Worm (Caenorhabditis elegans) whole organism, L2 larva: ENCODE data around the gene mtp-18.

Source experiments
- C34F6.9 ChIP-seq: fragments of 150-350 bp; optimal IDR thresholded peaks from 2 replicates; lab custom pipeline; 2014; ENCODE audit warnings: missing biosample characterization, missing genetic modification characterization
- F13H6.1 ChIP-seq: sonication (generic microtip); optimal IDR thresholded peaks from 2 replicates; lab custom pipeline; 2016; ENCODE audit warnings: missing genetic modification characterization, missing compliant biosample characterization
- Y55F3AM.14 ChIP-seq: fragments of 200-800 bp; sonication (Bioruptor generic); optimal IDR thresholded peaks from 2 replicates; lab custom pipeline; 2018; ENCODE audit warnings: mild to moderate bottlenecking, missing genetic modification characterization, missing compliant biosample characterization
- alr-1 ChIP-seq: fragments of 150-350 bp; optimal IDR thresholded peaks from 2 replicates; lab custom pipeline; 2014; ENCODE audit warnings: missing biosample characterization, missing genetic modification characterization
- aly-2 ChIP-seq: fragments of 150-350 bp; optimal IDR thresholded peaks from 2 replicates; lab custom pipeline; 2014; ENCODE audit warnings: missing biosample characterization, missing genetic modification characterization
- ama-1 ChIP-seq: fragments of 150-350 bp; optimal IDR thresholded peaks from 2 replicates; lab custom pipeline; 2018; ENCODE audit warnings: inconsistent platforms
- ceh-16 ChIP-seq: fragments of 150-350 bp; optimal IDR thresholded peaks from 2 replicates; lab custom pipeline; 2014; ENCODE audit warnings: missing biosample characterization, missing genetic modification characterization
- ceh-82 ChIP-seq: fragments of 150-350 bp; optimal IDR thresholded peaks from 2 replicates; lab custom pipeline; 2014; ENCODE audit warnings: missing biosample characterization, missing genetic modification characterization
- crh-2 ChIP-seq: sonication (generic microtip); optimal IDR thresholded peaks from 2 replicates; lab custom pipeline; 2017; ENCODE audit warnings: missing biosample characterization, missing genetic modification characterization
- dmd-4 ChIP-seq: sonication (generic microtip); optimal IDR thresholded peaks from 2 replicates; lab custom pipeline; 2017; ENCODE audit warnings: missing biosample characterization, missing genetic modification characterization
- egl-27 ChIP-seq: sonication (generic microtip); optimal IDR thresholded peaks from 3 replicates; lab custom pipeline; 2017; ENCODE audit warnings: missing biosample characterization, missing genetic modification reagents, missing genetic modification characterization
- elt-1 ChIP-seq: fragments of 150-350 bp; optimal IDR thresholded peaks from 2 replicates; lab custom pipeline; 2014; ENCODE audit warnings: missing biosample characterization, missing genetic modification characterization
- elt-3 ChIP-seq: sonication (generic microtip); optimal IDR thresholded peaks from 2 replicates; lab custom pipeline; 2017; ENCODE audit warnings: missing biosample characterization, missing genetic modification characterization
- gmeb-1 ChIP-seq: fragments of 150-350 bp; optimal IDR thresholded peaks from 2 replicates; lab custom pipeline; 2014; ENCODE audit warnings: missing biosample characterization, missing genetic modification characterization
- lin-39 ChIP-seq: fragments of 150-350 bp; optimal IDR thresholded peaks from 2 replicates; lab custom pipeline; 2014; ENCODE audit warnings: missing biosample characterization, missing genetic modification reagents, missing genetic modification characterization
- lsy-2 ChIP-seq, 2 experiments: fragments of 150-350 bp in 1 of 2; sonication (generic microtip) in 1 of 2; optimal IDR thresholded peaks; 2 replicates each; lab custom pipeline; 2014 to 2017; ENCODE audit warnings: missing biosample characterization in 2 of 2, missing genetic modification characterization in 2 of 2
- mab-5 ChIP-seq: fragments of 150-350 bp; optimal IDR thresholded peaks from 2 replicates; lab custom pipeline; 2014; ENCODE audit warnings: missing biosample characterization, missing genetic modification characterization
- mbf-1 ChIP-seq: sonication (generic microtip); optimal IDR thresholded peaks from 2 replicates; lab custom pipeline; 2017; ENCODE audit warnings: missing biosample characterization, missing genetic modification characterization
- nhr-10 ChIP-seq: sonication (generic microtip); optimal IDR thresholded peaks from 2 replicates; lab custom pipeline; 2017; ENCODE audit warnings: missing biosample characterization, missing genetic modification characterization
- nhr-11 ChIP-seq: fragments of 150-350 bp; optimal IDR thresholded peaks from 2 replicates; lab custom pipeline; 2014; ENCODE audit warnings: missing biosample characterization, missing genetic modification characterization
- nhr-12 ChIP-seq: fragments of 150-350 bp; optimal IDR thresholded peaks from 2 replicates; lab custom pipeline; 2014; ENCODE audit warnings: missing biosample characterization, missing genetic modification characterization
- nhr-129 ChIP-seq: fragments of 150-350 bp; optimal IDR thresholded peaks from 2 replicates; lab custom pipeline; 2014; ENCODE audit warnings: missing biosample characterization, missing genetic modification characterization
- nhr-237 ChIP-seq: fragments of 150-350 bp; optimal IDR thresholded peaks from 2 replicates; lab custom pipeline; 2014; ENCODE audit warnings: missing biosample characterization, missing genetic modification characterization
- nhr-25 ChIP-seq: fragments of 150-350 bp; sonication (generic microtip); optimal IDR thresholded peaks from 3 replicates; lab custom pipeline; 2014; ENCODE audit warnings: missing biosample characterization, missing genetic modification characterization
- nhr-77 ChIP-seq: fragments of 150-350 bp; optimal IDR thresholded peaks from 2 replicates; lab custom pipeline; 2014; ENCODE audit warnings: missing biosample characterization, missing genetic modification characterization
- peb-1 ChIP-seq: fragments of 150-350 bp; optimal IDR thresholded peaks from 2 replicates; lab custom pipeline; 2014; ENCODE audit warnings: missing biosample characterization, missing genetic modification characterization
- sem-4 ChIP-seq: fragments of 150-350 bp; optimal IDR thresholded peaks from 2 replicates; lab custom pipeline; 2014; ENCODE audit warnings: missing biosample characterization, missing genetic modification reagents, missing genetic modification characterization
- skn-1 ChIP-seq: sonication (generic microtip); optimal IDR thresholded peaks from 2 replicates; lab custom pipeline; 2017; ENCODE audit warnings: missing biosample characterization, missing genetic modification characterization
- sma-9 ChIP-seq, 2 experiments: fragments of 150-350 bp in 1 of 2; sonication (generic microtip) in 1 of 2; optimal IDR thresholded peaks; 2 replicates each; lab custom pipeline; 2014 to 2016; ENCODE audit warnings: missing genetic modification characterization in 2 of 2, mild to moderate bottlenecking in 1 of 2, missing biosample characterization in 1 of 2, missing compliant biosample characterization in 1 of 2, missing genetic modification reagents in 1 of 2, moderate library complexity in 1 of 2
- snpc-4 ChIP-seq: fragments of 150-350 bp; optimal IDR thresholded peaks from 2 replicates; lab custom pipeline; 2014; ENCODE audit warnings: missing biosample characterization, missing genetic modification characterization
- unc-39 ChIP-seq: fragments of 150-350 bp; optimal IDR thresholded peaks from 2 replicates; lab custom pipeline; 2014; ENCODE audit warnings: missing biosample characterization, missing genetic modification characterization
- unc-55 ChIP-seq: fragments of 150-350 bp; sonication (generic microtip); optimal IDR thresholded peaks from 3 replicates; lab custom pipeline; 2014; ENCODE audit warnings: missing biosample characterization, missing genetic modification reagents, missing genetic modification characterization
- unc-62 ChIP-seq: fragments of 150-350 bp; optimal IDR thresholded peaks from 2 replicates; lab custom pipeline; 2014; ENCODE audit warnings: missing biosample characterization, missing genetic modification reagents, missing genetic modification characterization
- ztf-1 ChIP-seq: fragments of 200-800 bp; sonication (Bioruptor generic); conservative IDR thresholded peaks from 2 replicates; pipeline ENCODE4 v1.3.6; 2022; ENCODE audit warnings: missing genetic modification characterization, missing compliant biosample characterization
- ztf-4 ChIP-seq: fragments of 150-350 bp; optimal IDR thresholded peaks from 2 replicates; lab custom pipeline; 2014; ENCODE audit warnings: missing biosample characterization, missing genetic modification characterization

The mtp-18 gene

DNA sequence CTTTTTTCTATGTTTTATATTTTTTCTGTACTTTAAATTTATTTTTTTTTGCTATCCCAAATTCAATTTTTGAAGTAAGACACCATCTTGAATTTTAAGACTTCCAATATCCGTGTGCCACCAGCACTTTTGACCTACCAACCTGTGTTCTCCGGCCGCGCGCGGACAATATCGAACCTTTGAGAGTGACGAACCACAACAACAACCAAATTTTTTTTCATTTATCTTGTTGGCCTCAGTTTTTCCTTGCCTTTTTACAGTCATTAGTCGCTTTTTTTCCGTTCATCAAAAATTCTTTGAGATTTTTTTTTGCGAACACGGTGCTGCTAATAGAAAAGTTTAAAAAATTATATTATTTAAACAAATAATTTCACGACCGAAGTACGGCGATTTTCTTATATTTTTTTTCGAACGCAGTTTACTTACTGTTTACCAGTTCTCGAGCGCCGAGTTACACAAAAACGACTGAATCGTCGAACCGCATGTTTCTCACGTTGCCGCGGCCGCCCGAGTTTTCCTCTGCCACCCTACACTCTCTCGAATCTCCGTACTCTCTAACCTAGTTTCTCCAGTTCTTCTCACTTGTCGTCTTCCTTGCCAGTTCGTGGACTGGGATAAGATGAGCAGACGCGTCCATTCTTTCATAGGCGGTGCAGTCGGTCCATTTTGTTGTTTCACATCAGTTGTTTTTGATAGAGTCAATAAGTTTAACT, 33.9 kb upstream of the mtp-18 start:
- TF ChIP-seq ama-1 (lab: Kevin White, UChicago) (peak; percentile 5), lsy-2 (tag; optimal IDR thresholded peaks at IDR 0.05; lab: Kevin White, UChicago) (peak in 1 of 2 experiments; percentile 26), sma-9 (GFP tag; optimal IDR thresholded peaks at IDR 0.05; lab: Kevin White, UChicago) (peak; percentile 30), sma-9 (tag; optimal IDR thresholded peaks at IDR 0.05; lab: Kevin White, UChicago) (no peak), F13H6.1 (tag; lab: Kevin White, UChicago) (peak; percentile 59), unc-55 (GFP tag; lab: Kevin White, UChicago) (peak; percentile 33), C34F6.9 (tag; lab: Kevin White, UChicago) (peak; percentile 66), mbf-1 (tag; lab: Kevin White, UChicago) (no peak), nhr-129 (tag; lab: Kevin White, UChicago) (peak; percentile 39), sem-4 (tag; lab: Kevin White, UChicago) (peak; percentile 1), dmd-4 (tag; lab: Kevin White, UChicago) (no peak), lin-39 (tag; lab: Kevin White, UChicago) (no peak), nhr-77 (tag; lab: Kevin White, UChicago) (no peak), aly-2 (no peak)

DNA sequence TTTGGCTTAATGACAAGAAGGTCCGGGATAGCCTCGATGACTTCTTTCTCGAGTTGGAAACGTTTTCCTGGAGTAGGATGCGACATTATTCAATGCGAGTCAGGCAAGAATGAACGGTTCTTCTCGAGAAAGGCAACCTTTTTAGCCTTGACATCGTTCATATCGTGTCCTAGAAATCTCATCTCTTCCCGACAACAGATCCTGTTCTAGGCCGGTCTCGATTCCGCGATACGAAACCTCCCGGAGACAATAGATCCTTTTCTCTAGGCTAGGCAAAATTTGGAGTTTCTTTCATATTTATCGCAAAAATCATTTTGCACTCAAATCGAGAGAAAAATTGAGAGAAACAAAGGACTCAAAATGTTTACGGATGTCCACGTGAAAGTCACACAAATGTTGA, 32.8 kb upstream of the mtp-18 start, which contains the start of gene rml-3:
Gene rml-3, minus strand, starts transcription at position 93 of the 400 bp plus-strand sequence.
- TF ChIP-seq elt-1 (tag; lab: Kevin White, UChicago), result peak; percentile 91
- TF ChIP-seq alr-1, result no peak
- TF ChIP-seq unc-62 (GFP tag; lab: Kevin White, UChicago), result no peak
- TF ChIP-seq elt-3 (tag; lab: Kevin White, UChicago), result no peak
- TF ChIP-seq sma-9 (GFP tag; optimal IDR thresholded peaks at IDR 0.05; lab: Kevin White, UChicago), result peak; percentile 52
- no peak for TF ChIP-seq sma-9 (tag; optimal IDR thresholded peaks at IDR 0.05; lab: Kevin White, UChicago)
- TF ChIP-seq nhr-25, result no peak
- TF ChIP-seq egl-27 (tag; lab: Kevin White, UChicago), result no peak
- TF ChIP-seq lin-39 (tag; lab: Kevin White, UChicago), result no peak
- no peak for TF ChIP-seq nhr-237 (tag; lab: Kevin White, UChicago)
- TF ChIP-seq nhr-11 (tag; lab: Kevin White, UChicago), result no peak
- no peak for TF ChIP-seq nhr-10

DNA sequence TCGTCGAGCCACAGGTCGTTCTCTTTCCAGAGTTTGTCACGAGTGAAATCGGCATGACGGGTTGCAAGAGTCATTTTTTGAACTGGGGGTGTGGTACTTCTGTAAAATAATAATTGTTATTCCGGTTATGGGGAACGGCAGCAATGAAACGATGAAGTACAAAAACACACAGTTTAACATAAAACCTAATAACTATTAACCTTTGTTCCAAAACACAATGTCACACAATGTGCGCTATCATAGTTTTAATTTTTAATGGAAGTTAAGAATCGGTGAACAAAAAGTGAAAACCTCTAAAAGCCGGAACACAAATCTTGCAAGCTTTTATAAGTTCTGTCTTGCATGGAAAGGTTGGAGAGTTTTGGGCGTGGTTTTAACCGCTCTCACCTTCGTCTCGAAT, 29.2 kb upstream of the mtp-18 start, which contains the start of gene hsp-43:
Gene hsp-43, minus strand, starts transcription at position 101 of the 400 bp plus-strand sequence.
- TF ChIP-seq dmd-4 (tag; lab: Kevin White, UChicago) (no peak), elt-1 (tag; lab: Kevin White, UChicago) (no peak), Y55F3AM.14 (GFP tag; lab: Kevin White, UChicago) (no peak), gmeb-1 (tag; lab: Kevin White, UChicago) (no peak), ztf-4 (tag; lab: Kevin White, UChicago) (no peak)

ce11 chrX:6232998-6233626, 26.9 kb upstream of the mtp-18 start, which contains the start of gene C14F11.4:
Gene C14F11.4 (minus strand): TSS chrX:6233048.
- TF ChIP-seq unc-39 (tag; lab: Kevin White, UChicago), result no peak
- TF ChIP-seq peb-1 (tag; lab: Kevin White, UChicago), result no peak
- no peak for TF ChIP-seq crh-2 (tag; lab: Kevin White, UChicago)
- no peak for TF ChIP-seq skn-1 (tag; lab: Kevin White, UChicago)
- TF ChIP-seq nhr-12 (tag; lab: Kevin White, UChicago), result no peak
- TF ChIP-seq mab-5 (tag; lab: Kevin White, UChicago), result no peak
- TF ChIP-seq snpc-4 (tag; lab: Kevin White, UChicago), result no peak
- no peak for TF ChIP-seq ztf-1 (GFP tag; lab: Robert Waterston, UW)
- TF ChIP-seq ceh-82 (tag; lab: Kevin White, UChicago), result no peak
- TF ChIP-seq ceh-16 (tag; lab: Kevin White, UChicago), result no peak
